Fruit fly (Drosophila melanogaster) whole organism, wandering third instar larva: ENCODE data around the gene CG42390.
A peak's percentile ranks its signal among the peaks of the same experiment; 100 is the strongest.

Source experiments
- CG9705 ChIP-seq: fragments of 200-800 bp; sonication (Bioruptor generic); optimal IDR thresholded peaks from 2 replicates; lab custom pipeline; 2018; ENCODE audit warnings: missing biosample characterization, mild to moderate bottlenecking, missing genetic modification characterization
- Hnf4 ChIP-seq: fragments of 200-800 bp; sonication (Bioruptor generic); optimal IDR thresholded peaks from 2 replicates; lab custom pipeline; 2016; ENCODE audit warnings: missing biosample characterization, mild to moderate bottlenecking, missing genetic modification characterization
- Hr83 ChIP-seq: fragments of 200-300 bp; sonication (Bioruptor generic); optimal IDR thresholded peaks from 2 replicates; lab custom pipeline; 2016; ENCODE audit warnings: missing biosample characterization, mild to moderate bottlenecking, missing genetic modification characterization, moderate library complexity; ENCODE audit not compliant: poor library complexity, severe bottlenecking
- Myc ChIP-seq: fragments of >200 bp; optimal IDR thresholded peaks from 2 replicates; lab custom pipeline; 2017
- brk ChIP-seq: fragments of 200-800 bp; sonication (Bioruptor generic); optimal IDR thresholded peaks from 2 replicates; lab custom pipeline; 2016; ENCODE audit warnings: missing biosample characterization, mild to moderate bottlenecking, missing genetic modification characterization
- h ChIP-seq: fragments of 200-800 bp; sonication (Bioruptor generic); optimal IDR thresholded peaks from 3 replicates; lab custom pipeline; 2016; ENCODE audit warnings: missing biosample characterization, mild to moderate bottlenecking, missing genetic modification characterization
- pan ChIP-seq: fragments of >200 bp; optimal IDR thresholded peaks from 2 replicates; lab custom pipeline; 2017
- psq ChIP-seq: fragments of 200-800 bp; sonication (Bioruptor generic); optimal IDR thresholded peaks from 3 replicates; lab custom pipeline; 2017; ENCODE audit warnings: missing biosample characterization, mild to moderate bottlenecking, missing genetic modification characterization, moderate library complexity
- rgr ChIP-seq: fragments of 200-800 bp; sonication (Bioruptor generic); optimal IDR thresholded peaks from 3 replicates; lab custom pipeline; 2016; ENCODE audit warnings: missing biosample characterization, mild to moderate bottlenecking, missing genetic modification characterization
- sv ChIP-seq: fragments of 200-800 bp; sonication (Bioruptor generic); optimal IDR thresholded peaks from 3 replicates; lab custom pipeline; 2016; ENCODE audit warnings: missing biosample characterization, missing genetic modification characterization
- usp ChIP-seq: fragments of >200 bp; optimal IDR thresholded peaks from 2 replicates; lab custom pipeline; 2017; ENCODE audit warnings: missing biosample characterization, missing genetic modification characterization

- no peak for TF ChIP-seq usp
- TF ChIP-seq Myc (lab: Kevin White, UChicago): no peak
- TF ChIP-seq Hr83: no peak
- TF ChIP-seq pan: no peak
- TF ChIP-seq h (GFP tag; lab: Kevin White, UChicago): no peak
- no peak for TF ChIP-seq rgr (GFP tag; lab: Kevin White, UChicago)
- no peak for TF ChIP-seq Hnf4 (GFP tag; lab: Kevin White, UChicago)
- TF ChIP-seq sv (GFP tag; lab: Kevin White, UChicago): no peak
- TF ChIP-seq psq (GFP tag; lab: Kevin White, UChicago): peak; percentile 41
- TF ChIP-seq CG9705 (GFP tag; lab: Kevin White, UChicago): no peak
- no peak for TF ChIP-seq brk (GFP tag; lab: Kevin White, UChicago)
Observed at dm6 chr3R:22139916-22140455, 20.1 kb downstream of the CG42390 start.
